Worm (Caenorhabditis elegans) whole organism, early embryonic: Measurements from ENCODE around the gene F26F2.10.

Source experiments
- ets-7 ChIP-seq: sonication (generic microtip); optimal IDR thresholded peaks from 2 replicates; lab custom pipeline; 2016; ENCODE audit warnings: missing genotype, missing genetic modification characterization, missing compliant biosample characterization
- flt-1 ChIP-seq: fragments of 200-800 bp; sonication (Bioruptor generic); IDR thresholded peaks from 2 replicates; pipeline ENCODE4 v1.3.6; 2022; ENCODE audit warnings: missing genetic modification characterization, missing compliant biosample characterization
- pes-1 ChIP-seq: fragments of 200-800 bp; sonication (Bioruptor generic); IDR thresholded peaks from 2 replicates; pipeline ENCODE4 v1.3.6; 2022; ENCODE audit warnings: missing genetic modification reagents, missing genetic modification characterization, missing compliant biosample characterization
- scrt-1 ChIP-seq: fragments of 200-800 bp; sonication (Bioruptor generic); IDR thresholded peaks from 2 replicates; pipeline ENCODE4 v1.3.6; 2022; ENCODE audit warnings: missing genetic modification characterization, missing compliant biosample characterization

DNA sequence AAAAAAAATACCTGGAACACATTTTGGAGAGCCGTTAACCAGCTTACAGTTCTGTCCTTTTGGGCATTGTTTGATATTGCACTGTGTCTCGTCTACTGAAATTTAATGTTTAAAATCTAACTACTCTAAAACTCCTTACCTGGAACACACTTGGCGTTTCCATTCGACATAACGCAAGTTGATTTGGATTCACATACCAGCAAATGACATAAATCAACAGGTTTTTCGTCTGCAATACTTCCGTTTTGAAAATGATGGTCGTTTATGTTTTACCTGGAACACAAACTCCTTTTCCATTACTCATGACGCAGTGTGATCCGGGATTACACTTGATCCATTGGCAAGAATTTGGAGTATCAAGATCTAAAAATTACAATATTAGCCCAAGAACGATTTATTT, 30.6 kb upstream of the F26F2.10 start:
- TF ChIP-seq flt-1 (GFP tag; lab: Robert Waterston, UW): no peak
- no peak for TF ChIP-seq ets-7 (tag; lab: Kevin White, UChicago)
- no peak for TF ChIP-seq scrt-1 (GFP tag; lab: Robert Waterston, UW)
- TF ChIP-seq pes-1: no peak
